Worm (Caenorhabditis elegans): ENCODE measurements around the gene zipt-3.

DNA sequence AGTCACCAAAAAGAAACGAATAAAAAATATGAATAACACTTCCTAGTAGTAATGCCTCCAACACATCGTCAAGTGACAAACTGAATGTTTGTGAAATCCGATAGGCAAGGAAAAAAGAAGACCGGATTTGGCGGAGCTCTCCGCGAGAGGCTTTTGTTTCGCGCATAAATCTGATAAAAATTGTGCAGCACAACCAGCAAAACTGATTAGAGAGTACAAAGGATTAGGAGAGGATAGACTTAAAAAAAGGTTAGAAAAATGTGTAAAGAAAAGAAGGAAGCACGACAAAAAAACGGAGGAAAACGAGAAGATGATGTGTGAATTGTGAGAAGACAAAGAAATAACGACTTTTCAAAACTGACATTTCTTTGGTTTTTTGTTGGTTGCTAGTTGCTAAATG is 9.8 kb downstream of the zipt-3 start, which contains the start of gene rab-3:
- no peak for TF ChIP-seq F37D6.2 (tag; optimal IDR thresholded peaks at IDR 0.05)
- TF ChIP-seq ZK546.5 (tag; optimal IDR thresholded peaks at IDR 0.05) = no peak
- TF ChIP-seq mep-1 (tag; optimal IDR thresholded peaks at IDR 0.05) = no peak
- no peak for TF ChIP-seq nhr-76 (tag; optimal IDR thresholded peaks at IDR 0.05)
- peak; percentile 10 for TF ChIP-seq fkh-10 (GFP tag; optimal IDR thresholded peaks at IDR 0.05)
- no peak for TF ChIP-seq lin-39 (tag; optimal IDR thresholded peaks at IDR 0.05)
- no peak for TF ChIP-seq dmd-8 (GFP tag; IDR thresholded peaks at IDR 0.05)
- TF ChIP-seq madf-5 (GFP tag; IDR thresholded peaks at IDR 0.05) = no peak
- no peak for TF ChIP-seq nhr-11 (tag; optimal IDR thresholded peaks at IDR 0.05)
- TF ChIP-seq egl-27 (tag; optimal IDR thresholded peaks at IDR 0.05) = no peak
- no peak for TF ChIP-seq nhr-6 (tag; optimal IDR thresholded peaks at IDR 0.05)
- no peak for TF ChIP-seq ceh-28 (tag; optimal IDR thresholded peaks at IDR 0.05)
- TF ChIP-seq nhr-77 (tag; optimal IDR thresholded peaks at IDR 0.05) = no peak
- TF ChIP-seq lin-13 (GFP tag; optimal IDR thresholded peaks at IDR 0.05) = no peak

All from whole organism, L4 larva.